Fruit fly (Drosophila melanogaster) whole organism: ENCODE results near the gene CG31097.

ENCODE experiments used
- CG8478 ChIP-seq: fragments of >200 bp; optimal IDR thresholded peaks from 2 replicates; lab custom pipeline; 2018; ENCODE audit warnings: inconsistent platforms
- Dll ChIP-seq: fragments of >200 bp; optimal IDR thresholded peaks from 2 replicates; lab custom pipeline; 2017
- EcR ChIP-seq, 2 experiments: fragments of >200 bp; optimal IDR thresholded peaks; 2 replicates each; lab custom pipeline; 2017; ENCODE audit warnings: missing biosample characterization in 2 of 2, missing genetic modification characterization in 2 of 2, missing genetic modification reagents in 2 of 2
- pan ChIP-seq: fragments of >200 bp; optimal IDR thresholded peaks from 2 replicates; lab custom pipeline; 2017
- psq ChIP-seq: fragments of >200 bp; optimal IDR thresholded peaks from 2 replicates; lab custom pipeline; 2017
- usp ChIP-seq: fragments of >200 bp; optimal IDR thresholded peaks from 2 replicates; lab custom pipeline; 2017; ENCODE audit warnings: missing biosample characterization, missing genetic modification characterization, mixed read lengths

DNA sequence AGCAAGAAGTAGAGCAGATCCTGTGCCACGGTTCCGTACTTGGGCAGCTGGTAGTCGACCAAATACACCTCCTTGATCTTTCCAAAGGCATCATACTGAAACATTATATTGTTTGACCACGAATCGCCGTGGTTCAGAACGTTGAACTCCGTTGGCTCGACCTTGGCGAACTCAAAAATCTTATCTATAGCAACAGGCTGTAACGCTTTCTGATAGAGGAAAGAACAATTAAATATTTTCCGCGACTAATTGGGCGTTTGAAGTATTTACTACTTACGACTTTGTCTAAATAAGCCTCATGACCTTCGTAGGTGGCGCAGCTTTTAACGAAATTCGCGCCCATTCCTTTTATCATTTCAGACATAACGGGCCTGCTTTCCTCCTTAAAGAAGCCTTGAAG lies 24.1 kb upstream of the CG31097 start:
- no peak for TF ChIP-seq Dll (lab: Kevin White, UChicago)
- TF ChIP-seq psq (lab: Kevin White, UChicago): no peak
- no peak for TF ChIP-seq EcR (GFP tag; optimal IDR thresholded peaks at IDR 0.05; lab: Kevin White, UChicago)
- TF ChIP-seq pan (lab: Kevin White, UChicago): no peak
- no peak for TF ChIP-seq CG8478 (lab: Kevin White, UChicago)
- no peak for TF ChIP-seq usp (GFP tag; lab: Kevin White, UChicago)
